Worm (Caenorhabditis elegans) whole organism, L3 larva: ENCODE measurements around the gene marg-1.
A peak's percentile ranks its signal among the peaks of the same experiment; 100 is the strongest.

ENCODE experiments used
- R02D3.7 ChIP-seq: fragments of 150-350 bp; optimal IDR thresholded peaks from 2 replicates; lab custom pipeline; 2014; ENCODE audit warnings: missing biosample characterization, missing genetic modification characterization
- ZK546.5 ChIP-seq: sonication (generic microtip); optimal IDR thresholded peaks from 2 replicates; lab custom pipeline; 2017; ENCODE audit warnings: missing biosample characterization, missing genetic modification characterization
- ama-1 ChIP-seq: fragments of 150-350 bp; optimal IDR thresholded peaks from 2 replicates; lab custom pipeline; 2018
- ceh-28 ChIP-seq: fragments of 150-350 bp; optimal IDR thresholded peaks from 2 replicates; lab custom pipeline; 2014; ENCODE audit warnings: missing biosample characterization, missing genetic modification reagents, missing genetic modification characterization
- ceh-82 ChIP-seq: fragments of 150-350 bp; optimal IDR thresholded peaks from 2 replicates; lab custom pipeline; 2014; ENCODE audit warnings: missing biosample characterization, missing genetic modification characterization
- ceh-9 ChIP-seq: sonication (generic microtip); optimal IDR thresholded peaks from 2 replicates; lab custom pipeline; 2018; ENCODE audit warnings: missing biosample characterization, missing genetic modification characterization
- daf-12 ChIP-seq: fragments of 150-350 bp; optimal IDR thresholded peaks from 2 replicates; lab custom pipeline; 2014; ENCODE audit warnings: missing biosample characterization, missing genetic modification reagents, missing genetic modification characterization
- egl-27 ChIP-seq: sonication (generic microtip); optimal IDR thresholded peaks from 4 replicates; lab custom pipeline; 2017; ENCODE audit warnings: missing biosample characterization, missing genetic modification reagents, missing genetic modification characterization
- egl-5 ChIP-seq: fragments of 150-350 bp; optimal IDR thresholded peaks from 2 replicates; lab custom pipeline; 2017; ENCODE audit warnings: missing biosample characterization, missing genetic modification reagents, missing genetic modification characterization, inconsistent platforms
- elt-1 ChIP-seq: fragments of 150-350 bp; optimal IDR thresholded peaks from 2 replicates; lab custom pipeline; 2014; ENCODE audit warnings: missing biosample characterization, missing genetic modification characterization
- elt-3 ChIP-seq, 3 experiments: fragments of 150-350 bp in 1 of 3; sonication (generic microtip) in 2 of 3; optimal IDR thresholded peaks; 2 replicates in 2 of 3; 4 replicates in 1 of 3; lab custom pipeline; 2014 to 2017; ENCODE audit warnings: missing biosample characterization in 3 of 3, missing genetic modification characterization in 3 of 3
- eor-1 ChIP-seq, 2 experiments: fragments of 150-350 bp; optimal IDR thresholded peaks; 2 replicates each; lab custom pipeline; 2014 to 2018; ENCODE audit warnings: missing biosample characterization in 2 of 2, missing genetic modification characterization in 2 of 2
- fkh-10 ChIP-seq: sonication (generic microtip); optimal IDR thresholded peaks from 2 replicates; lab custom pipeline; 2017; ENCODE audit warnings: missing biosample characterization, missing genetic modification reagents, missing genetic modification characterization
- fos-1 ChIP-seq: fragments of 150-350 bp; optimal IDR thresholded peaks from 2 replicates; lab custom pipeline; 2014; ENCODE audit warnings: missing biosample characterization, missing genetic modification characterization
- hmg-11 ChIP-seq: sonication (generic microtip); optimal IDR thresholded peaks from 2 replicates; lab custom pipeline; 2016; ENCODE audit warnings: missing genetic modification characterization, missing compliant biosample characterization
- jun-1 ChIP-seq: fragments of 150-350 bp; optimal IDR thresholded peaks from 2 replicates; lab custom pipeline; 2014; ENCODE audit warnings: missing biosample characterization, missing genetic modification reagents, missing genetic modification characterization
- lin-39 ChIP-seq: fragments of 150-350 bp; optimal IDR thresholded peaks from 2 replicates; lab custom pipeline; 2018; ENCODE audit warnings: missing biosample characterization, missing genetic modification reagents, missing genetic modification characterization
- lsy-12 ChIP-seq: sonication (generic microtip); optimal IDR thresholded peaks from 2 replicates; lab custom pipeline; 2016; ENCODE audit warnings: mild to moderate bottlenecking, missing genetic modification characterization, missing compliant biosample characterization
- mdl-1 ChIP-seq: fragments of 150-350 bp; optimal IDR thresholded peaks from 2 replicates; lab custom pipeline; 2014; ENCODE audit warnings: missing biosample characterization, missing genetic modification characterization
- mml-1 ChIP-seq: fragments of 150-350 bp; sonication (generic microtip); optimal IDR thresholded peaks from 3 replicates; lab custom pipeline; 2014; ENCODE audit warnings: missing biosample characterization, missing genetic modification characterization
- nfya-1 ChIP-seq: sonication (generic microtip); optimal IDR thresholded peaks from 2 replicates; lab custom pipeline; 2017; ENCODE audit warnings: missing genetic modification characterization, mild to moderate bottlenecking, missing compliant biosample characterization, antibody characterized with exemption, moderate library complexity; ENCODE audit not compliant: insufficient read depth
- nhr-12 ChIP-seq: fragments of 150-350 bp; optimal IDR thresholded peaks from 2 replicates; lab custom pipeline; 2014; ENCODE audit warnings: missing biosample characterization, missing genetic modification characterization
- nhr-23 ChIP-seq: fragments of 150-350 bp; optimal IDR thresholded peaks from 2 replicates; lab custom pipeline; 2014; ENCODE audit warnings: missing biosample characterization, missing genetic modification reagents, missing genetic modification characterization
- nhr-237 ChIP-seq: fragments of 150-350 bp; optimal IDR thresholded peaks from 2 replicates; lab custom pipeline; 2014; ENCODE audit warnings: missing biosample characterization, missing genetic modification characterization
- nhr-25 ChIP-seq: sonication (generic microtip); optimal IDR thresholded peaks from 2 replicates; lab custom pipeline; 2017; ENCODE audit warnings: missing biosample characterization, missing genetic modification characterization
- nhr-28 ChIP-seq: fragments of 150-350 bp; optimal IDR thresholded peaks from 2 replicates; lab custom pipeline; 2014; ENCODE audit warnings: missing biosample characterization, missing genetic modification characterization
- nhr-43 ChIP-seq: sonication (generic microtip); optimal IDR thresholded peaks from 2 replicates; lab custom pipeline; 2016; ENCODE audit warnings: mild to moderate bottlenecking, missing genetic modification characterization, missing compliant biosample characterization; ENCODE audit not compliant: poor library complexity, severe bottlenecking
- nhr-76 ChIP-seq: fragments of 150-350 bp; sonication (generic microtip); optimal IDR thresholded peaks from 5 replicates; lab custom pipeline; 2014; ENCODE audit warnings: missing biosample characterization, missing genetic modification characterization
- nhr-77 ChIP-seq: fragments of 150-350 bp; optimal IDR thresholded peaks from 2 replicates; lab custom pipeline; 2014; ENCODE audit warnings: missing biosample characterization, missing genetic modification characterization
- pha-4 ChIP-seq: fragments of 150-350 bp; optimal IDR thresholded peaks from 2 replicates; lab custom pipeline; 2014; ENCODE audit warnings: missing biosample characterization, missing genetic modification reagents, missing genetic modification characterization
- sea-2 ChIP-seq: fragments of 150-350 bp; sonication (generic microtip); optimal IDR thresholded peaks from 4 replicates; lab custom pipeline; 2014; ENCODE audit warnings: missing biosample characterization, missing genetic modification reagents, missing genetic modification characterization
- skn-1 ChIP-seq: fragments of 150-350 bp; optimal IDR thresholded peaks from 2 replicates; lab custom pipeline; 2014; ENCODE audit warnings: missing biosample characterization, missing genetic modification characterization
- snpc-4 ChIP-seq: fragments of 150-350 bp; optimal IDR thresholded peaks from 2 replicates; lab custom pipeline; 2014; ENCODE audit warnings: missing biosample characterization, missing genetic modification characterization
- tbx-2 ChIP-seq: sonication (generic microtip); optimal IDR thresholded peaks from 2 replicates; lab custom pipeline; 2016; ENCODE audit warnings: mild to moderate bottlenecking, missing genetic modification characterization, missing compliant biosample characterization
- unc-39 ChIP-seq: sonication (generic microtip); optimal IDR thresholded peaks from 4 replicates; lab custom pipeline; 2017; ENCODE audit warnings: missing biosample characterization, missing genetic modification characterization
- unc-62 ChIP-seq: fragments of 150-350 bp; sonication (generic microtip); optimal IDR thresholded peaks from 4 replicates; lab custom pipeline; 2014; ENCODE audit warnings: missing biosample characterization, missing genetic modification reagents, missing genetic modification characterization
- zag-1 ChIP-seq: fragments of 150-350 bp; optimal IDR thresholded peaks from 2 replicates; lab custom pipeline; 2014; ENCODE audit warnings: missing biosample characterization, missing genetic modification characterization
- ztf-11 ChIP-seq: fragments of 150-350 bp; optimal IDR thresholded peaks from 2 replicates; lab custom pipeline; 2014; ENCODE audit warnings: missing biosample characterization, missing genetic modification characterization
- ztf-4 ChIP-seq: fragments of 150-350 bp; optimal IDR thresholded peaks from 2 replicates; lab custom pipeline; 2014; ENCODE audit warnings: missing biosample characterization, missing genetic modification characterization

The marg-1 gene

ce11 chrX:3792715-3793114, 11.8 kb upstream of the marg-1 start, which contains the start of gene idpp-5:
Gene idpp-5, minus strand, starts transcription at chrX:3792815.
- TF ChIP-seq nhr-12 (tag; lab: Kevin White, UChicago) (no peak), ztf-11 (no peak), ztf-4 (tag; lab: Kevin White, UChicago) (no peak), lsy-12 (tag; lab: Kevin White, UChicago) (no peak), mml-1 (tag; lab: Kevin White, UChicago) (no peak), nhr-28 (no peak), unc-39 (tag; lab: Kevin White, UChicago) (no peak), eor-1 (tag; optimal IDR thresholded peaks at IDR 0.05; lab: Kevin White, UChicago) (no peak), ceh-82 (tag; lab: Kevin White, UChicago) (no peak), nhr-77 (no peak), lin-39 (tag; lab: Kevin White, UChicago) (no peak), elt-1 (tag; lab: Kevin White, UChicago) (no peak), hmg-11 (tag; lab: Kevin White, UChicago) (no peak), ama-1 (no peak)
- TF ChIP-seq, all 47 proteins: peak for 0

DNA sequence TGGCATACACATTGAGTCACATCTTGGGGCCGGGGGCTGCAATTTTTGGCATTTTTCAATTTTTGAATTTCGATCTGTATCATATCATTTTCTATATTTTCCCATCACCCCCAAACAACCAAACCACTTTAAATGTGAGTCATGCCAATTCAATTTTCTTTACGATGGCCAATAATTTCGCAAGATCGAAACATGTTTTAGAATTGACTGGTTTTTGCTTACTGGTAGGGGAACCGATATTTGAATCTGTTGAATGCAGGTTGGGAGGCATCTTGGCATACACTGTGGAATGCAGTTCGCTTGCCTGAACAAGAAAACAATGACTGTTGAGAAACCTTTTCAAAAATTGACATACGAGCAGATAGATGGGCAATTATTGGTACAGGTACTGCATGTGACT, 10.2 kb upstream of the marg-1 start:
- TF ChIP-seq ama-1 (no peak), egl-27 (tag; lab: Kevin White, UChicago) (no peak), eor-1 (tag; optimal IDR thresholded peaks at IDR 0.05; lab: Kevin White, UChicago) (no peak), R02D3.7 (tag; lab: Kevin White, UChicago) (no peak), nhr-237 (no peak), ceh-28 (tag; lab: Kevin White, UChicago) (no peak), nhr-25 (tag; lab: Kevin White, UChicago) (no peak), ztf-4 (tag; lab: Kevin White, UChicago) (no peak), fos-1 (tag; lab: Kevin White, UChicago) (no peak)

- TF ChIP-seq elt-1 (tag; lab: Kevin White, UChicago), result no peak
- TF ChIP-seq elt-3 (tag; optimal IDR thresholded peaks at IDR 0.05; lab: Kevin White, UChicago), result no peak
- no peak for TF ChIP-seq tbx-2 (tag; lab: Kevin White, UChicago)
- TF ChIP-seq nhr-23 (tag; lab: Kevin White, UChicago), result peak; percentile 54
- TF ChIP-seq ceh-9 (tag; lab: Kevin White, UChicago), result no peak
- TF ChIP-seq pha-4 (tag; lab: Kevin White, UChicago), result peak; percentile 86
- TF ChIP-seq fkh-10 (GFP tag; lab: Kevin White, UChicago), result no peak
- no peak for TF ChIP-seq mdl-1 (tag; lab: Kevin White, UChicago)
- peak; percentile 9 for TF ChIP-seq nfya-1
- no peak for TF ChIP-seq sea-2
- TF ChIP-seq lsy-12 (tag; lab: Kevin White, UChicago), result peak; percentile 21
- TF ChIP-seq nhr-28, result no peak
- peak; percentile 55 for TF ChIP-seq ceh-28 (tag; lab: Kevin White, UChicago)
- no peak for TF ChIP-seq hmg-11 (tag; lab: Kevin White, UChicago)
- TF ChIP-seq R02D3.7 (tag; lab: Kevin White, UChicago), result no peak
- TF ChIP-seq snpc-4, result no peak
- no peak for TF ChIP-seq ztf-4 (tag; lab: Kevin White, UChicago)
- TF ChIP-seq unc-62, result no peak
- TF ChIP-seq jun-1, result peak; percentile 7
- TF ChIP-seq nhr-25 (tag; lab: Kevin White, UChicago), result peak; percentile 97
- peak; percentile 62 for TF ChIP-seq nhr-43
- no peak for TF ChIP-seq daf-12 (tag; lab: Kevin White, UChicago)
- TF ChIP-seq skn-1, result no peak
- TF ChIP-seq lin-39 (tag; lab: Kevin White, UChicago), result peak; percentile 34
- peak; percentile 63 for TF ChIP-seq egl-5 (tag; lab: Kevin White, UChicago)
- TF ChIP-seq zag-1 (tag; lab: Kevin White, UChicago), result no peak
- TF ChIP-seq ZK546.5 (tag; lab: Kevin White, UChicago), result no peak
- TF ChIP-seq ceh-82 (tag; lab: Kevin White, UChicago), result no peak
- TF ChIP-seq nhr-76 (tag; lab: Kevin White, UChicago), result no peak
- TF ChIP-seq eor-1 (tag; optimal IDR thresholded peaks at IDR 0.05; lab: Kevin White, UChicago), result no peak
- TF ChIP-seq ama-1, result peak; percentile 85
- no peak for TF ChIP-seq nhr-237
These were observed 7.5 kb upstream of the marg-1 start for ce11 chrX:3788483-3788882.
